Worm (Caenorhabditis elegans) whole organism, L2 larva: ENCODE measurements around the gene C05E7.3.

Experiments
- C34F6.9 ChIP-seq: fragments of 150-350 bp; optimal IDR thresholded peaks from 2 replicates; lab custom pipeline; 2014; ENCODE audit warnings: missing biosample characterization, missing genetic modification characterization
- F13H6.1 ChIP-seq: sonication (generic microtip); optimal IDR thresholded peaks from 2 replicates; lab custom pipeline; 2016; ENCODE audit warnings: missing genetic modification characterization, missing compliant biosample characterization
- R02D3.7 ChIP-seq: fragments of 150-350 bp; optimal IDR thresholded peaks from 2 replicates; lab custom pipeline; 2014; ENCODE audit warnings: missing biosample characterization, missing genetic modification characterization
- ZK546.5 ChIP-seq: sonication (generic microtip); optimal IDR thresholded peaks from 2 replicates; lab custom pipeline; 2017; ENCODE audit warnings: missing biosample characterization, missing genetic modification characterization
- alr-1 ChIP-seq: fragments of 150-350 bp; optimal IDR thresholded peaks from 2 replicates; lab custom pipeline; 2014; ENCODE audit warnings: missing biosample characterization, missing genetic modification characterization
- aly-2 ChIP-seq: fragments of 150-350 bp; optimal IDR thresholded peaks from 2 replicates; lab custom pipeline; 2014; ENCODE audit warnings: missing biosample characterization, missing genetic modification characterization
- ama-1 ChIP-seq: fragments of 150-350 bp; optimal IDR thresholded peaks from 2 replicates; lab custom pipeline; 2018; ENCODE audit warnings: inconsistent platforms
- blmp-1 ChIP-seq: sonication (generic microtip); optimal IDR thresholded peaks from 2 replicates; lab custom pipeline; 2017; ENCODE audit warnings: missing genetic modification characterization, mild to moderate bottlenecking, missing compliant biosample characterization, antibody characterized with exemption, moderate library complexity; ENCODE audit not compliant: insufficient read depth
- ceh-16 ChIP-seq: fragments of 150-350 bp; optimal IDR thresholded peaks from 2 replicates; lab custom pipeline; 2014; ENCODE audit warnings: missing biosample characterization, missing genetic modification characterization
- ceh-82 ChIP-seq: fragments of 150-350 bp; optimal IDR thresholded peaks from 2 replicates; lab custom pipeline; 2014; ENCODE audit warnings: missing biosample characterization, missing genetic modification characterization
- crh-2 ChIP-seq: sonication (generic microtip); optimal IDR thresholded peaks from 2 replicates; lab custom pipeline; 2017; ENCODE audit warnings: missing biosample characterization, missing genetic modification characterization
- egl-27 ChIP-seq: sonication (generic microtip); optimal IDR thresholded peaks from 3 replicates; lab custom pipeline; 2017; ENCODE audit warnings: missing biosample characterization, missing genetic modification reagents, missing genetic modification characterization
- elt-1 ChIP-seq: fragments of 150-350 bp; optimal IDR thresholded peaks from 2 replicates; lab custom pipeline; 2014; ENCODE audit warnings: missing biosample characterization, missing genetic modification characterization
- elt-3 ChIP-seq: sonication (generic microtip); optimal IDR thresholded peaks from 2 replicates; lab custom pipeline; 2017; ENCODE audit warnings: missing biosample characterization, missing genetic modification characterization
- fos-1 ChIP-seq: fragments of 150-350 bp; optimal IDR thresholded peaks from 2 replicates; lab custom pipeline; 2014; ENCODE audit warnings: missing biosample characterization, missing genetic modification characterization
- gmeb-1 ChIP-seq: fragments of 150-350 bp; optimal IDR thresholded peaks from 2 replicates; lab custom pipeline; 2014; ENCODE audit warnings: missing biosample characterization, missing genetic modification characterization
- lin-11 ChIP-seq: fragments of 150-350 bp; sonication (generic microtip); optimal IDR thresholded peaks from 2 replicates; lab custom pipeline; 2014; ENCODE audit warnings: missing biosample characterization, missing genetic modification characterization, inconsistent platforms, mixed read lengths
- lin-13 ChIP-seq: fragments of 150-350 bp; optimal IDR thresholded peaks from 2 replicates; lab custom pipeline; 2014; ENCODE audit warnings: missing biosample characterization, missing genetic modification reagents, missing genetic modification characterization
- lsy-2 ChIP-seq, 2 experiments: fragments of 150-350 bp in 1 of 2; sonication (generic microtip) in 1 of 2; optimal IDR thresholded peaks; 2 replicates each; lab custom pipeline; 2014 to 2017; ENCODE audit warnings: missing biosample characterization in 2 of 2, missing genetic modification characterization in 2 of 2
- mab-5 ChIP-seq: fragments of 150-350 bp; optimal IDR thresholded peaks from 2 replicates; lab custom pipeline; 2014; ENCODE audit warnings: missing biosample characterization, missing genetic modification characterization
- mdl-1 ChIP-seq, 2 experiments: fragments of 150-350 bp in 1 of 2; sonication (generic microtip) in 1 of 2; optimal IDR thresholded peaks; 2 replicates each; lab custom pipeline; 2017; ENCODE audit warnings: missing biosample characterization in 2 of 2, missing genetic modification characterization in 2 of 2
- nhr-11 ChIP-seq: fragments of 150-350 bp; optimal IDR thresholded peaks from 2 replicates; lab custom pipeline; 2014; ENCODE audit warnings: missing biosample characterization, missing genetic modification characterization
- nhr-12 ChIP-seq: fragments of 150-350 bp; optimal IDR thresholded peaks from 2 replicates; lab custom pipeline; 2014; ENCODE audit warnings: missing biosample characterization, missing genetic modification characterization
- nhr-129 ChIP-seq: fragments of 150-350 bp; optimal IDR thresholded peaks from 2 replicates; lab custom pipeline; 2014; ENCODE audit warnings: missing biosample characterization, missing genetic modification characterization
- nhr-21 ChIP-seq: fragments of 150-350 bp; optimal IDR thresholded peaks from 2 replicates; lab custom pipeline; 2014; ENCODE audit warnings: missing biosample characterization, missing genetic modification characterization
- nhr-237 ChIP-seq: fragments of 150-350 bp; optimal IDR thresholded peaks from 2 replicates; lab custom pipeline; 2014; ENCODE audit warnings: missing biosample characterization, missing genetic modification characterization
- nhr-25 ChIP-seq: fragments of 150-350 bp; sonication (generic microtip); optimal IDR thresholded peaks from 3 replicates; lab custom pipeline; 2014; ENCODE audit warnings: missing biosample characterization, missing genetic modification characterization
- nhr-6 ChIP-seq: fragments of 150-350 bp; optimal IDR thresholded peaks from 2 replicates; lab custom pipeline; 2014; ENCODE audit warnings: missing biosample characterization, missing genetic modification characterization
- nhr-77 ChIP-seq: fragments of 150-350 bp; optimal IDR thresholded peaks from 2 replicates; lab custom pipeline; 2014; ENCODE audit warnings: missing biosample characterization, missing genetic modification characterization
- peb-1 ChIP-seq: fragments of 150-350 bp; optimal IDR thresholded peaks from 2 replicates; lab custom pipeline; 2014; ENCODE audit warnings: missing biosample characterization, missing genetic modification characterization
- sma-3 ChIP-seq: sonication (generic microtip); optimal IDR thresholded peaks from 2 replicates; lab custom pipeline; 2016; ENCODE audit warnings: missing genetic modification reagents, missing genetic modification characterization, missing compliant biosample characterization
- snpc-4 ChIP-seq: fragments of 150-350 bp; optimal IDR thresholded peaks from 2 replicates; lab custom pipeline; 2014; ENCODE audit warnings: missing biosample characterization, missing genetic modification characterization
- unc-39 ChIP-seq: fragments of 150-350 bp; optimal IDR thresholded peaks from 2 replicates; lab custom pipeline; 2014; ENCODE audit warnings: missing biosample characterization, missing genetic modification characterization
- unc-55 ChIP-seq: fragments of 150-350 bp; sonication (generic microtip); optimal IDR thresholded peaks from 3 replicates; lab custom pipeline; 2014; ENCODE audit warnings: missing biosample characterization, missing genetic modification reagents, missing genetic modification characterization
- unc-62 ChIP-seq: fragments of 150-350 bp; optimal IDR thresholded peaks from 2 replicates; lab custom pipeline; 2014; ENCODE audit warnings: missing biosample characterization, missing genetic modification reagents, missing genetic modification characterization
- zag-1 ChIP-seq: fragments of 150-350 bp; optimal IDR thresholded peaks from 2 replicates; lab custom pipeline; 2014; ENCODE audit warnings: missing biosample characterization, missing genetic modification characterization
- ztf-4 ChIP-seq: fragments of 150-350 bp; optimal IDR thresholded peaks from 2 replicates; lab custom pipeline; 2014; ENCODE audit warnings: missing biosample characterization, missing genetic modification characterization

The C05E7.3 gene

ce11 chrX:12937521-12937920, 8.9 kb downstream of the C05E7.3 start:
- no peak for TF ChIP-seq elt-1 (tag; lab: Kevin White, UChicago)
- no peak for TF ChIP-seq mdl-1 (tag; optimal IDR thresholded peaks at IDR 0.05; lab: Kevin White, UChicago)
- no peak for TF ChIP-seq blmp-1 (tag; lab: Kevin White, UChicago)
- TF ChIP-seq lin-13 = no peak
- no peak for TF ChIP-seq zag-1 (tag; lab: Kevin White, UChicago)

ce11 chrX:12935694-12936093, 10.7 kb downstream of the C05E7.3 start:
- TF ChIP-seq nhr-12 (tag; lab: Kevin White, UChicago) = no peak
- no peak for TF ChIP-seq lin-11 (tag; lab: Kevin White, UChicago)
- TF ChIP-seq ceh-82 (tag; lab: Kevin White, UChicago) = no peak
- TF ChIP-seq elt-3 = no peak
- TF ChIP-seq ZK546.5 (tag; lab: Kevin White, UChicago) = no peak
- TF ChIP-seq, all 48 proteins: peak for 0

- TF ChIP-seq blmp-1 (tag; lab: Kevin White, UChicago) (peak; percentile 48), ceh-16 (tag; lab: Kevin White, UChicago) (peak; percentile 36), nhr-237 (tag; lab: Kevin White, UChicago) (no peak), zag-1 (tag; lab: Kevin White, UChicago) (no peak), nhr-25 (tag; lab: Kevin White, UChicago) (peak; percentile 34), nhr-21 (peak; percentile 50)
Measured at ce11 chrX:12934768-12935167, 11.7 kb downstream of the C05E7.3 start, which contains the start of gene gmap-1. Gene gmap-1 (minus strand): TSS chrX:12934978.

ce11 chrX:12929961-12930360, 16.5 kb downstream of the C05E7.3 start, which contains the start of gene C34E7.3:
Gene C34E7.3 (plus strand): TSS chrX:12930261.
- TF ChIP-seq ztf-4 (no peak), snpc-4 (tag; lab: Kevin White, UChicago) (no peak), nhr-11 (tag; lab: Kevin White, UChicago) (no peak), lsy-2 (tag; optimal IDR thresholded peaks at IDR 0.05; lab: Kevin White, UChicago) (no peak), unc-62 (GFP tag; lab: Kevin White, UChicago) (no peak), nhr-12 (tag; lab: Kevin White, UChicago) (no peak), C34F6.9 (tag; lab: Kevin White, UChicago) (no peak), gmeb-1 (no peak), peb-1 (tag; lab: Kevin White, UChicago) (no peak), ZK546.5 (tag; lab: Kevin White, UChicago) (no peak), elt-3 (no peak), unc-39 (tag; lab: Kevin White, UChicago) (no peak), nhr-77 (tag; lab: Kevin White, UChicago) (no peak), F13H6.1 (no peak), nhr-129 (no peak), sma-3 (GFP tag; lab: Kevin White, UChicago) (no peak), ceh-82 (tag; lab: Kevin White, UChicago) (no peak)

- no peak for TF ChIP-seq elt-3
- peak; percentile 32 for TF ChIP-seq fos-1 (tag; lab: Kevin White, UChicago)
Measured at ce11 chrX:12928753-12929152, 17.7 kb downstream of the C05E7.3 start.

- TF ChIP-seq ceh-82 (tag; lab: Kevin White, UChicago) = no peak
- no peak for TF ChIP-seq nhr-6 (tag; lab: Kevin White, UChicago)
- TF ChIP-seq R02D3.7 (tag; lab: Kevin White, UChicago) = no peak
- peak; percentile 35 for TF ChIP-seq unc-55 (GFP tag; lab: Kevin White, UChicago)
- TF ChIP-seq nhr-11 (tag; lab: Kevin White, UChicago) = no peak
Measured at ce11 chrX:12926998-12927397, 19.4 kb downstream of the C05E7.3 start.

- TF ChIP-seq mdl-1 (tag; optimal IDR thresholded peaks at IDR 0.05; lab: Kevin White, UChicago) (no peak), mab-5 (no peak), ZK546.5 (tag; lab: Kevin White, UChicago) (no peak), unc-39 (tag; lab: Kevin White, UChicago) (no peak), aly-2 (tag; lab: Kevin White, UChicago) (no peak), R02D3.7 (tag; lab: Kevin White, UChicago) (no peak), egl-27 (no peak), ama-1 (lab: Kevin White, UChicago) (no peak), ceh-82 (tag; lab: Kevin White, UChicago) (no peak), crh-2 (tag; lab: Kevin White, UChicago) (no peak), alr-1 (tag; lab: Kevin White, UChicago) (no peak)
Measured at ce11 chrX:12918454-12918853, 28.0 kb downstream of the C05E7.3 start.
